Worm (Caenorhabditis elegans): ENCODE measurements around the gene sel-5.

Gene sel-5

ce11 chrIII:4578385-4578903, at the start of gene sel-5, which contains the start of gene wdr-48:
Gene sel-5 (minus strand): TSS chrIII:4578437.
Gene wdr-48 (plus strand): TSS chrIII:4578853.
- peak; percentile 37 for TF ChIP-seq mep-1 (tag; optimal IDR thresholded peaks at IDR 0.05)
- TF ChIP-seq ama-1 (optimal IDR thresholded peaks at IDR 0.05): no peak
- peak; percentile 36 for TF ChIP-seq nhr-20 (tag; optimal IDR thresholded peaks at IDR 0.05)
- TF ChIP-seq elt-2 (tag; optimal IDR thresholded peaks at IDR 0.05): no peak
- TF ChIP-seq ces-1 (GFP tag; optimal IDR thresholded peaks at IDR 0.05): no peak
- no peak for TF ChIP-seq mab-9 (GFP tag; IDR thresholded peaks at IDR 0.05)
- no peak for TF ChIP-seq nhr-90 (tag; optimal IDR thresholded peaks at IDR 0.05; ENCODE audit: poor library complexity)
- no peak for TF ChIP-seq nhr-76 (tag; optimal IDR thresholded peaks at IDR 0.05)
- no peak for TF ChIP-seq ets-5 (GFP tag; IDR thresholded peaks at IDR 0.05)
- no peak for TF ChIP-seq alr-1 (tag; optimal IDR thresholded peaks at IDR 0.05; ENCODE audit: borderline replicate concordance)
- TF ChIP-seq F16B12.6 (tag; optimal IDR thresholded peaks at IDR 0.05): peak; percentile 42
- TF ChIP-seq ztf-11 (tag; optimal IDR thresholded peaks at IDR 0.05): no peak
- no peak for TF ChIP-seq C04F5.9 (tag; optimal IDR thresholded peaks at IDR 0.05)
- TF ChIP-seq unc-98 (GFP tag; IDR thresholded peaks at IDR 0.05): no peak
- no peak for TF ChIP-seq irx-1 (tag; optimal IDR thresholded peaks at IDR 0.05)
- peak; percentile 39 to 62 (median 43) for TF ChIP-seq dpl-1 (GFP tag; optimal IDR thresholded peaks at IDR 0.05)
- TF ChIP-seq snpc-4 (tag; optimal IDR thresholded peaks at IDR 0.05): no peak
- TF ChIP-seq nhr-12 (tag; optimal IDR thresholded peaks at IDR 0.05): no peak
- no peak for TF ChIP-seq lin-14 (GFP tag; optimal IDR thresholded peaks at IDR 0.05)
- TF ChIP-seq skn-1 (tag; optimal IDR thresholded peaks at IDR 0.05): peak; percentile 55
- no peak for TF ChIP-seq ceh-90 (tag; optimal IDR thresholded peaks at IDR 0.05)
- no peak for TF ChIP-seq vab-15 (tag; optimal IDR thresholded peaks at IDR 0.05)
- TF ChIP-seq nhr-19 (GFP tag; conservative IDR thresholded peaks at IDR 0.05): no peak
- TF ChIP-seq lin-35 (GFP tag; optimal IDR thresholded peaks at IDR 0.05): peak; percentile 25 to 53
- no peak for TF ChIP-seq nhr-11 (tag; optimal IDR thresholded peaks at IDR 0.05)
- no peak for TF ChIP-seq Y116A8C.19 (tag; optimal IDR thresholded peaks at IDR 0.05; ENCODE audit: borderline replicate concordance)
- TF ChIP-seq C16A3.4 (tag; optimal IDR thresholded peaks at IDR 0.05): peak; percentile 12
- TF ChIP-seq C34B4.2 (tag; optimal IDR thresholded peaks at IDR 0.05): no peak
- TF ChIP-seq fkh-8 (tag; optimal IDR thresholded peaks at IDR 0.05): no peak
- no peak for TF ChIP-seq zag-1 (tag; optimal IDR thresholded peaks at IDR 0.05)
- TF ChIP-seq dsc-1 (tag; optimal IDR thresholded peaks at IDR 0.05): no peak
- no peak for TF ChIP-seq hlh-4 (tag; optimal IDR thresholded peaks at IDR 0.05)
- TF ChIP-seq aha-1 (tag; optimal IDR thresholded peaks at IDR 0.05): no peak
- no peak for TF ChIP-seq lir-3 (tag; optimal IDR thresholded peaks at IDR 0.05; ENCODE audit: poor library complexity)
- TF ChIP-seq sup-37 (GFP tag; optimal IDR thresholded peaks at IDR 0.05): no peak
- TF ChIP-seq nhr-77 (tag; optimal IDR thresholded peaks at IDR 0.05): no peak
- TF ChIP-seq blmp-1 (tag; optimal IDR thresholded peaks at IDR 0.05): peak; percentile 60
- peak; percentile 35 for TF ChIP-seq snu-23 (GFP tag; optimal IDR thresholded peaks at IDR 0.05)
- no peak for TF ChIP-seq sox-4 (tag; optimal IDR thresholded peaks at IDR 0.05)
- TF ChIP-seq pqm-1 (tag; optimal IDR thresholded peaks at IDR 0.05): no peak
- TF ChIP-seq rnt-1 (tag; optimal IDR thresholded peaks at IDR 0.05): peak; percentile 39
- TF ChIP-seq ceh-63 (GFP tag; optimal IDR thresholded peaks at IDR 0.05): no peak
- peak; percentile 20 for TF ChIP-seq xbp-1 (tag; optimal IDR thresholded peaks at IDR 0.05)
- TF ChIP-seq mef-2 (tag; optimal IDR thresholded peaks at IDR 0.05): no peak
- no peak for TF ChIP-seq unc-130 (tag; optimal IDR thresholded peaks at IDR 0.05)
- no peak for TF ChIP-seq pax-3 (tag; optimal IDR thresholded peaks at IDR 0.05)
- TF ChIP-seq egl-27 (tag; optimal IDR thresholded peaks at IDR 0.05): no peak
- peak in 1 of 6 experiments; percentile 23 for TF ChIP-seq elt-3 (tag; optimal IDR thresholded peaks at IDR 0.05)
- peak; percentile 19 to 40 for TF ChIP-seq efl-1 (optimal IDR thresholded peaks at IDR 0.05)
- peak; percentile 60 to 95 for TF ChIP-seq efl-1 (GFP tag; optimal IDR thresholded peaks at IDR 0.05 in 1 of 2)
- no peak for TF ChIP-seq grh-1 (GFP tag; IDR thresholded peaks at IDR 0.05)
- no peak for TF ChIP-seq jun-1 (tag; optimal IDR thresholded peaks at IDR 0.05)
- no peak for TF ChIP-seq lin-39 (tag; optimal IDR thresholded peaks at IDR 0.05)
- no peak for TF ChIP-seq isw-1 (GFP tag; IDR thresholded peaks at IDR 0.05)
